Fruit fly (Drosophila melanogaster) whole organism, embryonic: ENCODE data around the gene CG3529.
A peak's percentile ranks its signal among the peaks of the same experiment; 100 is the strongest.

Source experiments
- Aef1 ChIP-seq: fragments of 200-800 bp; sonication (Bioruptor generic); IDR thresholded peaks from 3 replicates; pipeline ENCODE4 v1.3.6; 2022; ENCODE audit warnings: missing biosample characterization, missing genetic modification characterization
- Atf-2 ChIP-seq: fragments of 200-800 bp; sonication (Bioruptor generic); optimal IDR thresholded peaks from 2 replicates; lab custom pipeline; 2016; ENCODE audit warnings: missing biosample characterization, missing genetic modification characterization
- B-H2 ChIP-seq: fragments of 200-800 bp; sonication (Bioruptor generic); optimal IDR thresholded peaks from 2 replicates; lab custom pipeline; 2018; ENCODE audit warnings: missing biosample characterization, mild to moderate bottlenecking, missing genetic modification characterization
- BEAF-32 ChIP-seq: fragments of 200-800 bp; sonication (Bioruptor generic); optimal IDR thresholded peaks from 3 replicates; lab custom pipeline; 2017; ENCODE audit warnings: missing biosample characterization, missing genetic modification characterization, mild to moderate bottlenecking, moderate library complexity, missing genetic modification reagents
- BtbVII ChIP-seq: fragments of 200-800 bp; sonication (Bioruptor generic); optimal IDR thresholded peaks from 3 replicates; lab custom pipeline; 2017; ENCODE audit warnings: missing biosample characterization, mild to moderate bottlenecking, missing genetic modification characterization
- Bteb2 ChIP-seq: fragments of 200-800 bp; sonication (Bioruptor generic); optimal IDR thresholded peaks from 2 replicates; lab custom pipeline; 2016; ENCODE audit warnings: missing biosample characterization, missing genetic modification characterization
- CG10543 ChIP-seq: fragments of 200-800 bp; sonication (Bioruptor generic); optimal IDR thresholded peaks from 3 replicates; lab custom pipeline; 2017; ENCODE audit warnings: missing biosample characterization, mild to moderate bottlenecking, missing genetic modification characterization, moderate library complexity
- CG11093 ChIP-seq: fragments of 200-800 bp; sonication (Bioruptor generic); IDR thresholded peaks from 3 replicates; pipeline ENCODE4 v1.3.6; 2022; ENCODE audit warnings: missing biosample characterization, missing genetic modification characterization
- CG12659 ChIP-seq: fragments of 200-800 bp; sonication (Bioruptor generic); optimal IDR thresholded peaks from 3 replicates; lab custom pipeline; 2017; ENCODE audit warnings: mild to moderate bottlenecking, missing biosample characterization, missing genetic modification reagents, missing genetic modification characterization
- CG13123 ChIP-seq: fragments of 200-800 bp; sonication (Bioruptor generic); optimal IDR thresholded peaks from 2 replicates; lab custom pipeline; 2016; ENCODE audit warnings: missing biosample characterization, missing genetic modification characterization
- CG13424 ChIP-seq: fragments of 200-800 bp; sonication (Bioruptor generic); optimal IDR thresholded peaks from 2 replicates; lab custom pipeline; 2019; ENCODE audit warnings: missing biosample characterization, mild to moderate bottlenecking, missing genetic modification characterization, moderate library complexity
- CG17186 ChIP-seq: fragments of 200-800 bp; sonication (Bioruptor generic); optimal IDR thresholded peaks from 3 replicates; lab custom pipeline; 2017; ENCODE audit warnings: missing biosample characterization, missing genetic modification reagents, missing genetic modification characterization
- CG1792 ChIP-seq: fragments of 200-800 bp; sonication (Bioruptor generic); optimal IDR thresholded peaks from 2 replicates; lab custom pipeline; 2016; ENCODE audit warnings: missing biosample characterization, missing genetic modification characterization
- CG2116 ChIP-seq: fragments of 200-800 bp; sonication (Bioruptor generic); optimal IDR thresholded peaks from 3 replicates; lab custom pipeline; 2018; ENCODE audit warnings: missing biosample characterization, mild to moderate bottlenecking, missing genetic modification characterization
- CG30020 ChIP-seq: fragments of 200-800 bp; optimal IDR thresholded peaks from 2 replicates; lab custom pipeline; 2019; ENCODE audit warnings: missing biosample characterization, mild to moderate bottlenecking, missing genetic modification characterization, moderate library complexity
- CG30403 ChIP-seq: fragments of 200-800 bp; sonication (Bioruptor generic); optimal IDR thresholded peaks from 3 replicates; lab custom pipeline; 2016; ENCODE audit warnings: missing biosample characterization, missing genetic modification characterization
- CG31441 ChIP-seq: fragments of 200-800 bp; sonication (Bioruptor generic); IDR thresholded peaks from 2 replicates; pipeline ENCODE4 v1.3.6; 2022; ENCODE audit warnings: missing biosample characterization, missing genetic modification characterization
- CG42726 ChIP-seq: fragments of 200-800 bp; sonication (Bioruptor generic); IDR thresholded peaks from 2 replicates; pipeline ENCODE4 v1.3.6; 2022; ENCODE audit warnings: missing biosample characterization, missing genetic modification characterization; ENCODE audit not compliant: partially characterized antibody
- CG4820 ChIP-seq: fragments of 200-800 bp; sonication (Bioruptor generic); optimal IDR thresholded peaks from 3 replicates; lab custom pipeline; 2016; ENCODE audit warnings: missing biosample characterization, missing genetic modification characterization
- CG6654 ChIP-seq: fragments of 200-800 bp; sonication (Bioruptor generic); optimal IDR thresholded peaks from 2 replicates; lab custom pipeline; 2017; ENCODE audit warnings: missing biosample characterization, mild to moderate bottlenecking, missing genetic modification characterization
- CG6689 ChIP-seq: fragments of 200-800 bp; sonication (Bioruptor generic); IDR thresholded peaks from 2 replicates; pipeline ENCODE4 v1.3.6; 2022; ENCODE audit warnings: missing biosample characterization, missing genetic modification characterization
- CG9215 ChIP-seq: fragments of 200-800 bp; sonication (Bioruptor generic); IDR thresholded peaks from 2 replicates; pipeline ENCODE4 v1.3.6; 2022; ENCODE audit warnings: missing biosample characterization, missing genetic modification characterization
- CG9437 ChIP-seq: fragments of 200-800 bp; sonication (Bioruptor generic); optimal IDR thresholded peaks from 2 replicates; lab custom pipeline; 2018; ENCODE audit warnings: missing biosample characterization, mild to moderate bottlenecking, missing genetic modification characterization
- Dad ChIP-seq: fragments of 200-800 bp; sonication (Bioruptor generic); optimal IDR thresholded peaks from 3 replicates; lab custom pipeline; 2016; ENCODE audit warnings: missing biosample characterization, missing genetic modification characterization
- Dip2 ChIP-seq: fragments of 200-800 bp; sonication (Bioruptor generic); IDR thresholded peaks from 2 replicates; pipeline ENCODE4 v1.3.6; 2022; ENCODE audit warnings: missing biosample characterization, missing genetic modification characterization
- Dp ChIP-seq: fragments of 200-800 bp; sonication (Bioruptor generic); optimal IDR thresholded peaks from 2 replicates; lab custom pipeline; 2018; ENCODE audit warnings: missing biosample characterization, mild to moderate bottlenecking, missing genetic modification characterization, moderate library complexity
- E2f1 ChIP-seq: fragments of 200-800 bp; sonication (Bioruptor generic); IDR thresholded peaks from 2 replicates; pipeline ENCODE4 v1.3.6; 2022; ENCODE audit warnings: missing biosample characterization, missing genetic modification characterization
- Gsc ChIP-seq: fragments of 200-800 bp; sonication (Bioruptor generic); IDR thresholded peaks from 2 replicates; pipeline ENCODE4 v1.3.6; 2022; ENCODE audit warnings: missing biosample characterization, missing genetic modification characterization
- HLHmδ ChIP-seq: fragments of 200-800 bp; sonication (Bioruptor generic); optimal IDR thresholded peaks from 2 replicates; lab custom pipeline; 2018; ENCODE audit warnings: missing biosample characterization, mild to moderate bottlenecking, missing genetic modification characterization, moderate library complexity
- Hand ChIP-seq: fragments of 200-800 bp; sonication (Bioruptor generic); optimal IDR thresholded peaks from 2 replicates; lab custom pipeline; 2017; ENCODE audit warnings: mild to moderate bottlenecking, missing biosample characterization, missing genetic modification reagents, missing genetic modification characterization
- Hey ChIP-seq: fragments of 200-800 bp; sonication (Bioruptor generic); optimal IDR thresholded peaks from 3 replicates; lab custom pipeline; 2018; ENCODE audit warnings: missing biosample characterization, mild to moderate bottlenecking, missing genetic modification characterization
- HmgD ChIP-seq: fragments of 200-800 bp; sonication (Bioruptor generic); optimal IDR thresholded peaks from 3 replicates; lab custom pipeline; 2016; ENCODE audit warnings: missing biosample characterization, missing genetic modification characterization
- Sin3A ChIP-seq: fragments of >200 bp; optimal IDR thresholded peaks from 2 replicates; lab custom pipeline; 2018
- Sry-β ChIP-seq: fragments of 200-800 bp; sonication (Bioruptor generic); optimal IDR thresholded peaks from 2 replicates; lab custom pipeline; 2018; ENCODE audit warnings: missing biosample characterization, mild to moderate bottlenecking, missing genetic modification characterization, moderate library complexity
- Taf1 ChIP-seq: fragments of 200-800 bp; sonication (Bioruptor generic); IDR thresholded peaks from 2 replicates; pipeline ENCODE4 v1.3.6; 2022; ENCODE audit warnings: missing biosample characterization, missing genetic modification characterization
- Xbp1 ChIP-seq: fragments of 200-800 bp; sonication (Bioruptor generic); optimal IDR thresholded peaks from 3 replicates; lab custom pipeline; 2016; ENCODE audit warnings: missing biosample characterization, mild to moderate bottlenecking, missing genetic modification characterization
- ato ChIP-seq: fragments of 200-800 bp; sonication (Bioruptor generic); IDR thresholded peaks from 2 replicates; pipeline ENCODE4 v1.3.6; 2022; ENCODE audit warnings: missing biosample characterization, missing genetic modification characterization; ENCODE audit not compliant: partially characterized antibody
- bbx ChIP-seq: fragments of 200-800 bp; sonication (Bioruptor generic); IDR thresholded peaks from 2 replicates; pipeline ENCODE4 v1.3.6; 2022; ENCODE audit warnings: missing biosample characterization, missing genetic modification characterization; ENCODE audit not compliant: partially characterized antibody
- dysf ChIP-seq: fragments of 200-800 bp; sonication (Bioruptor generic); IDR thresholded peaks from 3 replicates; pipeline ENCODE4 v1.3.6; 2022; ENCODE audit warnings: missing biosample characterization, missing genetic modification characterization
- gcm2 ChIP-seq: fragments of 200-800 bp; sonication (Bioruptor generic); optimal IDR thresholded peaks from 2 replicates; lab custom pipeline; 2016; ENCODE audit warnings: missing biosample characterization, missing genetic modification characterization
- knrl ChIP-seq: fragments of 200-800 bp; sonication (Bioruptor generic); IDR thresholded peaks from 3 replicates; pipeline ENCODE4 v1.3.6; 2022; ENCODE audit warnings: missing biosample characterization, missing genetic modification characterization; ENCODE audit not compliant: partially characterized antibody
- lola ChIP-seq, 3 experiments: fragments of >200 bp in 2 of 3; fragments of 200-800 bp in 1 of 3; sonication (Bioruptor generic) in 1 of 3; optimal IDR thresholded peaks; 2 replicates each; lab custom pipeline; 2017 to 2019; ENCODE audit warnings: missing biosample characterization in 3 of 3, missing genetic modification characterization in 3 of 3, mild to moderate bottlenecking in 1 of 3, moderate library complexity in 1 of 3
- mld ChIP-seq: fragments of 200-800 bp; sonication (Bioruptor generic); IDR thresholded peaks from 3 replicates; pipeline ENCODE4 v1.3.6; 2022; ENCODE audit warnings: missing biosample characterization, missing genetic modification characterization; ENCODE audit not compliant: partially characterized antibody
- otp ChIP-seq: fragments of 200-800 bp; sonication (Bioruptor generic); IDR thresholded peaks from 3 replicates; pipeline ENCODE4, ENCODE4 v1.3.6; 2022; ENCODE audit warnings: missing biosample characterization, missing genetic modification characterization
- phol ChIP-seq: fragments of 200-800 bp; sonication (Bioruptor generic); optimal IDR thresholded peaks from 3 replicates; lab custom pipeline; 2018; ENCODE audit warnings: missing biosample characterization, mild to moderate bottlenecking, missing genetic modification characterization, moderate library complexity
- psq ChIP-seq: fragments of 200-800 bp; sonication (Bioruptor generic); optimal IDR thresholded peaks from 2 replicates; lab custom pipeline; 2017; ENCODE audit warnings: missing biosample characterization, missing genetic modification characterization
- sisA ChIP-seq: fragments of 200-800 bp; sonication (Bioruptor generic); IDR thresholded peaks from 2 replicates; pipeline ENCODE4 v1.3.6; 2022; ENCODE audit warnings: missing biosample characterization, missing genetic modification characterization
- slbo ChIP-seq: fragments of 200-800 bp; sonication (Bioruptor generic); IDR thresholded peaks from 2 replicates; pipeline ENCODE4 v1.3.6; 2022; ENCODE audit warnings: missing biosample characterization, missing genetic modification characterization
- so ChIP-seq: fragments of 200-800 bp; sonication (Bioruptor generic); IDR thresholded peaks from 3 replicates; pipeline ENCODE4 v1.3.6; 2022; ENCODE audit warnings: missing biosample characterization, missing genetic modification characterization
- sob ChIP-seq: fragments of 200-800 bp; sonication (Bioruptor generic); IDR thresholded peaks from 2 replicates; pipeline ENCODE4 v1.3.6; 2022; ENCODE audit warnings: missing biosample characterization, missing genetic modification characterization
- tna ChIP-seq: fragments of 200-800 bp; sonication (Bioruptor generic); IDR thresholded peaks from 2 replicates; pipeline ENCODE4 v1.3.6; 2022; ENCODE audit warnings: missing biosample characterization, missing genetic modification characterization; ENCODE audit not compliant: partially characterized antibody
- z ChIP-seq: fragments of 200-800 bp; sonication (Bioruptor generic); IDR thresholded peaks from 3 replicates; pipeline ENCODE4 v1.3.6; 2022; ENCODE audit warnings: missing biosample characterization, missing genetic modification characterization

Gene CG3529

dm6 chr3L:9452422-9452821 lies 5.8 kb downstream of the CG3529 start (continued):
- TF ChIP-seq CG17186 (GFP tag; lab: Kevin White, UChicago) (no peak), phol (tag; lab: Kevin White, UChicago) (no peak), Hey (tag; lab: Kevin White, UChicago) (peak; percentile 90), CG6689 (GFP tag; lab: Robert Waterston, UW) (no peak), Taf1 (no peak), Dad (GFP tag; lab: Kevin White, UChicago) (no peak), CG1792 (GFP tag; lab: Kevin White, UChicago) (no peak), CG9437 (GFP tag; lab: Kevin White, UChicago) (no peak), CG9215 (GFP tag; lab: Robert Waterston, UW) (no peak), Gsc (no peak), Aef1 (no peak), CG4820 (GFP tag; lab: Kevin White, UChicago) (no peak), HmgD (GFP tag; lab: Kevin White, UChicago) (no peak), slbo (GFP tag; lab: Robert Waterston, UW) (no peak), Dp (GFP tag; lab: Kevin White, UChicago) (no peak), CG30403 (GFP tag; lab: Kevin White, UChicago) (no peak), tna (GFP tag; lab: Robert Waterston, UW) (no peak), dysf (0 out of 3 replicates have a peak, but pooled peaks have one; percentile 16), knrl (GFP tag; lab: Robert Waterston, UW) (no peak), CG13424 (no peak), otp (GFP tag; lab: Robert Waterston, UW) (no peak), Hand (no peak), CG42726 (GFP tag; lab: Robert Waterston, UW) (no peak), bbx (GFP tag; lab: Robert Waterston, UW) (0 out of 2 replicates have a peak, but pooled peaks have one; percentile 31), HLHmδ (GFP tag; lab: Kevin White, UChicago) (no peak), Sin3A (lab: Kevin White, UChicago) (no peak), CG6654 (GFP tag; lab: Kevin White, UChicago) (no peak), B-H2 (no peak), E2f1 (GFP tag; lab: Robert Waterston, UW) (no peak), Xbp1 (GFP tag; lab: Kevin White, UChicago) (no peak), BEAF-32 (GFP tag; lab: Kevin White, UChicago) (no peak), CG12659 (GFP tag; lab: Kevin White, UChicago) (no peak), CG31441 (no peak), CG10543 (GFP tag; lab: Kevin White, UChicago) (no peak)

- TF ChIP-seq mld (GFP tag; lab: Robert Waterston, UW), result no peak
- TF ChIP-seq ato (GFP tag; lab: Robert Waterston, UW), result peak; percentile 16; the same call in 1 of the 2 replicates
- TF ChIP-seq CG2116 (GFP tag; lab: Kevin White, UChicago), result peak; percentile 98
- no peak for TF ChIP-seq lola (GFP tag; optimal IDR thresholded peaks at IDR 0.05; lab: Kevin White, UChicago)
- 0 out of 2 replicates have a peak, but pooled peaks have one; percentile 6 for TF ChIP-seq sob (GFP tag; lab: Robert Waterston, UW)
- TF ChIP-seq CG13123 (GFP tag; lab: Kevin White, UChicago), result no peak
- no peak for TF ChIP-seq so (GFP tag; lab: Robert Waterston, UW)
- TF ChIP-seq BEAF-32 (GFP tag; lab: Kevin White, UChicago), result peak; percentile 57
- no peak for TF ChIP-seq z (GFP tag; lab: Robert Waterston, UW)
- no peak for TF ChIP-seq Dip2 (GFP tag; lab: Robert Waterston, UW)
- TF ChIP-seq sisA, result no peak
- TF ChIP-seq Bteb2, result no peak
- no peak for TF ChIP-seq BtbVII (GFP tag; lab: Kevin White, UChicago)
- peak; percentile 59 for TF ChIP-seq CG30020
- TF ChIP-seq psq (GFP tag; lab: Kevin White, UChicago), result no peak
- no peak for TF ChIP-seq CG11093 (GFP tag; lab: Robert Waterston, UW)
- TF ChIP-seq Sry-β (GFP tag; lab: Kevin White, UChicago), result peak; percentile 42
- TF ChIP-seq Atf-2, result peak; percentile 4
- TF ChIP-seq gcm2 (GFP tag; lab: Kevin White, UChicago), result no peak
These were observed 9.2 kb downstream of the CG3529 start, which contains the start of the genes phol and CG3552 for dm6 chr3L:9455819-9456388. Gene phol (minus strand): TSS chr3L:9456281. Gene CG3552 (plus strand): TSS chr3L:9456318.
